Worm (Caenorhabditis elegans): ENCODE measurements around the gene F53C11.5.

The F53C11.5 gene

DNA sequence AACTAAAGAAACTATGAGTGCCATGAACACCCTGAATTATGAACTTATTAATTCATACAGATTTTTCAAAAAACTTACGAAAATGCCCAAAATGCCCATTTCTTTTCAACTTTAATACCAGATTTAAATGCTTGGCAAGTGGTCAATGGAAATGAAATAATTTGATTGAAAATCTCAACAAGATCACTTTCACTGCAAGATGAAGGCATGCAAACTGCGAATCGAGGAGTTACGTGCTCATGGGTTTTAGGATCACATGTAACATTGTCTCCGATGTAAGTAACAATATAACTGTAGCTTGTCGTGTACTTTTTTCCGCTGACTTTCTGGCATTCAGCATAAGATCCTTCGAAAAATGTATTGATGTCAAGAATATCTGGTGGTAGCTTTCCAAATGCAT, 6.4 kb upstream of the F53C11.5 start:
- no peak for TF ChIP-seq lsl-1 (GFP tag; optimal IDR thresholded peaks at IDR 0.05)
- TF ChIP-seq hrde-1 (tag; optimal IDR thresholded peaks at IDR 0.05; ENCODE audit: borderline replicate concordance) = no peak
- TF ChIP-seq dox-1 (GFP tag; IDR thresholded peaks at IDR 0.05) = no peak
- TF ChIP-seq hsf-1 (GFP tag; IDR thresholded peaks at IDR 0.05) = no peak
- TF ChIP-seq T07F8.4 (tag; optimal IDR thresholded peaks at IDR 0.05) = no peak
- no peak for TF ChIP-seq attf-6 (GFP tag; IDR thresholded peaks at IDR 0.05)
- no peak for TF ChIP-seq snpc-4 (GFP tag; optimal IDR thresholded peaks at IDR 0.05)
- TF ChIP-seq snpc-4 (tag; optimal IDR thresholded peaks at IDR 0.05) = no peak
- TF ChIP-seq F23B12.7 (tag; optimal IDR thresholded peaks at IDR 0.05; ENCODE audit: insufficient read depth) = no peak
- no peak for TF ChIP-seq lsy-27 (tag; optimal IDR thresholded peaks at IDR 0.05; ENCODE audit: borderline replicate concordance, insufficient read depth)
- no peak for TF ChIP-seq madf-6 (GFP tag; IDR thresholded peaks at IDR 0.05)
- no peak for TF ChIP-seq rpc-1 (optimal IDR thresholded peaks at IDR 0.05)
- TF ChIP-seq rpc-1 (tag; optimal IDR thresholded peaks at IDR 0.05) = no peak
- no peak for TF ChIP-seq nhr-179 (tag; optimal IDR thresholded peaks at IDR 0.05)
- no peak for TF ChIP-seq akir-1 (GFP tag; optimal IDR thresholded peaks at IDR 0.05)
- TF ChIP-seq atf-7 (tag; optimal IDR thresholded peaks at IDR 0.05) = no peak
- TF ChIP-seq chd-7 (tag; optimal IDR thresholded peaks at IDR 0.05) = no peak
- TF ChIP-seq F57C9.4 (tag; optimal IDR thresholded peaks at IDR 0.05) = no peak

DNA sequence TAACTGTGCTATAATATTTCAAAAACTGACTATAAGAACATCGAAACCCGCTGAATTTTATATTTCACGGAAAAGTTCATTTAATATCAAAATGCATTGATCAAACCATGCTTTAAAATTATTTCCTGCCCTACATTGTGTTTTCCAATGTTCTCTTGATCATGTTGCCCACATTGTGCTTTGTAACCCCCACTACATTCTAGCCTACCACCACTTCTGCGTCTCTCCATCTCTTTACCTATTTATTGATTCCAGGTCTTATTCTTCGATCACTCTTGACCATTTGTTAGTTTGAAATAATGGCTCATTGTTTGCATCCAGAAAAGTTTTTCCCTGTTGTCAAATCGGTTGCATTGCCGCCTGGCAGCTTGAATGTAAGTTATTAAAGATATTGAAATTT, 5.2 kb upstream of the F53C11.5 start, which contains the start of gene decr-1.1:
Gene decr-1.1, plus strand, starts transcription at position 210 of the 400 bp plus-strand sequence.
- TF ChIP-seq T07F8.4 (tag; optimal IDR thresholded peaks at IDR 0.05) (no peak), F55B11.4 (tag; optimal IDR thresholded peaks at IDR 0.05; ENCODE audit: borderline replicate concordance, insufficient read depth) (no peak), dox-1 (GFP tag; IDR thresholded peaks at IDR 0.05) (0 out of 2 replicates have a peak, but pooled peaks have one; percentile 18), nhr-80 (tag; optimal IDR thresholded peaks at IDR 0.05) (peak; percentile 30), aptf-3 (GFP tag; IDR thresholded peaks at IDR 0.05) (no peak), ZK185.1 (tag; optimal IDR thresholded peaks at IDR 0.05; ENCODE audit: poor library complexity, severe bottlenecking) (peak; percentile 25), Y53F4B.3 (GFP tag; IDR thresholded peaks at IDR 0.05) (no peak), tbp1 (GFP tag; optimal IDR thresholded peaks at IDR 0.05) (no peak)

DNA sequence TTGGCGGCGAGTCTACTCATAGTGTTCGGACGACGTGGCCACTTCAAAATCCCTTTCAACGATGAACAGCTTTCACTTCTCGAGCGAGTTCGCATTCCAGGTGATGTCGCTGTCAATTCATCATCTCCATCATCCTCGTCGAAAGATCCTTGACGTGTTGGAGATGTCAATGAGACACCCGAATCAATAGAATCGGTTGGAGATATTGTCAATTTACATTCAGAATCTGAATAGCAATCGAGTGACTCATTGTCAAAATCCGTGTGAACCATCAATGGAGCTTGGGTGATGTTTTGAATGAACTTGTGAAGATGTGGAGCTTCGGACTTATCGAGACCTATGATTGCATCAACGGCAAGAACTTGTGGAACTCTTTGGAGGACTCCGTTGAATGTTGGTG, 1.6 kb upstream of the F53C11.5 start:
- TF ChIP-seq hmg-1.2 (GFP tag; IDR thresholded peaks at IDR 0.05) (no peak), ztf-18 (tag; optimal IDR thresholded peaks at IDR 0.05) (no peak), gei-17 (GFP tag; optimal IDR thresholded peaks at IDR 0.05) (no peak), ztf-6 (GFP tag; IDR thresholded peaks at IDR 0.05) (no peak), snpc-4 (GFP tag; optimal IDR thresholded peaks at IDR 0.05) (no peak), snpc-4 (tag; optimal IDR thresholded peaks at IDR 0.05) (no peak), cebp-2 (GFP tag; IDR thresholded peaks at IDR 0.05) (no peak), Y95B8A.8 (GFP tag; IDR thresholded peaks at IDR 0.05) (no peak), lag-1 (GFP tag; IDR thresholded peaks at IDR 0.05) (no peak), lsl-1 (GFP tag; optimal IDR thresholded peaks at IDR 0.05) (no peak), nfyb-1 (GFP tag; IDR thresholded peaks at IDR 0.05) (no peak), mel-28 (tag; optimal IDR thresholded peaks at IDR 0.05; ENCODE audit: borderline replicate concordance) (no peak), him-1 (tag; optimal IDR thresholded peaks at IDR 0.05) (no peak)

Data from whole organism, young adult.